Worm (Caenorhabditis elegans) whole organism, early embryonic: ENCODE data around the gene srd-33.

Source experiments
- ama-1 ChIP-seq: fragments of 150-350 bp; optimal IDR thresholded peaks from 2 replicates; lab custom pipeline; 2014
- ets-7 ChIP-seq: sonication (generic microtip); optimal IDR thresholded peaks from 2 replicates; lab custom pipeline; 2016; ENCODE audit warnings: missing genotype, missing genetic modification characterization, missing compliant biosample characterization
- sea-1 ChIP-seq: fragments of 200-800 bp; sonication (Bioruptor generic); conservative IDR thresholded peaks from 2 replicates; pipeline ENCODE4 v1.3.6; 2022; ENCODE audit warnings: missing genetic modification characterization, missing compliant biosample characterization

ce11 chrV:4851969-4852368 lies 20.1 kb upstream of the srd-33 start:
- no peak for TF ChIP-seq sea-1 (GFP tag; lab: Robert Waterston, UW)
- no peak for TF ChIP-seq ama-1 (lab: Kevin White, UChicago)
- TF ChIP-seq ets-7 (tag; lab: Kevin White, UChicago) = no peak
